Worm (Caenorhabditis elegans): Measurements from ENCODE around the gene K07E3.1.

K07E3.1 gene

DNA sequence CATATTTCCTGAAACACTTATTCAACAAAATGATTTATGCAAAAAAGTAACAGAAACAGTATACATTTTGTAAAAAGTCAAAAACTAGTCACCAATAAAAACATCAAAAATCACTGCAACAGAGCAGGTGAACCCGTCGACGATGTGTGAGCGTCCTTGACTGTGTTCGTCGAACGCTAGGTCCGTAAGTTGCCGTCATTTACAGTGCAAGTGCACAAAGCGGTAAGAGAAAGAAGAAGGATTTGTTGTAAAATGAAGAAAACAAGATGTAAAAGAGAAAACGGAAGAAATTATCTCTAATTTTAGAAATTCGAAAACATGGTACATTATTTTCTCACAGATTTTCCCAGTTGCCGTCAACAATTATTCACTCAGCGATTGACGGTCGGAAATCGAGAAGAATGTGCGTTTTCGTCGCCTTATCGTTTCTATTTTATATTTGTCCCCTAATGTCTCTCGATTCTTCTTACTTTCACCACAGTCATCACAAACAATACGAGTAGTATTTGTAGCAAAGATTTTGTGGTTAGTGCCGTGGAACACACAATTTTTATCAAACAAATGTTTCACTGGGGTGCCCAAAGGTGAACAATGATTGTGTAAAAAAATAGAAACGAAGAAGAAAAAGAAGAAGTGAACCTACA is 20.9 kb upstream of the K07E3.1 start:
- no peak for TF ChIP-seq tra-1 (GFP tag; IDR thresholded peaks at IDR 0.05)
- TF ChIP-seq nhr-76 (tag; optimal IDR thresholded peaks at IDR 0.05): no peak
- TF ChIP-seq hmg-1.1 (GFP tag; IDR thresholded peaks at IDR 0.05): peak; percentile 31; the same call in 1 of the 2 replicates
- no peak for TF ChIP-seq unc-62 (GFP tag; optimal IDR thresholded peaks at IDR 0.05 in 1 of 2)
- no peak for TF ChIP-seq unc-62 (tag; optimal IDR thresholded peaks at IDR 0.05)
- no peak for TF ChIP-seq ceh-32 (tag; optimal IDR thresholded peaks at IDR 0.05; ENCODE audit: poor library complexity)
- TF ChIP-seq T26A8.4 (GFP tag; IDR thresholded peaks at IDR 0.05): peak; percentile 41; the same call in 1 of the 2 replicates
- peak; percentile 97 for TF ChIP-seq nhr-28 (tag; optimal IDR thresholded peaks at IDR 0.05)
- no peak for TF ChIP-seq nhr-41 (GFP tag; IDR thresholded peaks at IDR 0.05)
- no peak for TF ChIP-seq unc-130 (GFP tag; optimal IDR thresholded peaks at IDR 0.05)
- peak; percentile 47 for TF ChIP-seq hlh-11 (tag; optimal IDR thresholded peaks at IDR 0.05)
- peak; percentile 70 for TF ChIP-seq nhr-77 (tag; optimal IDR thresholded peaks at IDR 0.05)
- no peak for TF ChIP-seq saeg-2 (GFP tag; IDR thresholded peaks at IDR 0.05)
- TF ChIP-seq pqm-1 (tag; optimal IDR thresholded peaks at IDR 0.05): peak; percentile 52
- no peak for TF ChIP-seq spr-1 (tag; optimal IDR thresholded peaks at IDR 0.05)
- peak; percentile 37 for TF ChIP-seq rbr-2 (tag; optimal IDR thresholded peaks at IDR 0.05)
- peak; percentile 50 for TF ChIP-seq nhr-102 (tag; optimal IDR thresholded peaks at IDR 0.05)
- TF ChIP-seq arid-1 (GFP tag; conservative IDR thresholded peaks at IDR 0.05): no peak
- TF ChIP-seq snpc-4 (tag; optimal IDR thresholded peaks at IDR 0.05): no peak
- no peak for TF ChIP-seq aly-2 (tag; optimal IDR thresholded peaks at IDR 0.05)
- TF ChIP-seq dmd-9 (GFP tag; IDR thresholded peaks at IDR 0.05): no peak
- TF ChIP-seq vab-7 (GFP tag; IDR thresholded peaks at IDR 0.05): no peak
- TF ChIP-seq ceh-28 (tag; optimal IDR thresholded peaks at IDR 0.05): no peak
- peak; percentile 44 for TF ChIP-seq nhr-10 (tag; optimal IDR thresholded peaks at IDR 0.05)
- peak; percentile 13 for TF ChIP-seq aha-1 (tag)
- no peak for TF ChIP-seq nhr-6 (tag; optimal IDR thresholded peaks at IDR 0.05)
- TF ChIP-seq fos-1 (tag; optimal IDR thresholded peaks at IDR 0.05): no peak
- TF ChIP-seq ceh-82 (tag; optimal IDR thresholded peaks at IDR 0.05): no peak
- TF ChIP-seq dmd-6 (GFP tag; IDR thresholded peaks at IDR 0.05): peak; percentile 59
- peak; percentile 39 for TF ChIP-seq mes-2 (tag; optimal IDR thresholded peaks at IDR 0.05; ENCODE audit: poor library complexity, severe bottlenecking)
- no peak for TF ChIP-seq Y75B8A.6 (GFP tag; IDR thresholded peaks at IDR 0.05)
- TF ChIP-seq daf-16 (GFP tag; optimal IDR thresholded peaks at IDR 0.05): no peak
- peak; percentile 95 for TF ChIP-seq daf-16 (tag; optimal IDR thresholded peaks at IDR 0.05)
- no peak for TF ChIP-seq D1046.2 (GFP tag; IDR thresholded peaks at IDR 0.05)
- TF ChIP-seq jun-1 (tag; optimal IDR thresholded peaks at IDR 0.05): peak; percentile 0
- no peak for TF ChIP-seq F26F4.8 (GFP tag; conservative IDR thresholded peaks at IDR 0.05)

ce11 chrX:8089916-8090315 is 20.3 kb upstream of the K07E3.1 start:
- peak in 1 of 2 experiments; percentile 2 for TF ChIP-seq hif-1 (tag; optimal IDR thresholded peaks at IDR 0.05)
- peak in 1 of 2 experiments; percentile 47 for TF ChIP-seq mdl-1 (tag; optimal IDR thresholded peaks at IDR 0.05)
- TF ChIP-seq nhr-48 (tag; optimal IDR thresholded peaks at IDR 0.05): peak; percentile 43
- TF ChIP-seq mxl-3 (GFP tag; optimal IDR thresholded peaks at IDR 0.05): peak; percentile 45
- peak; percentile 9; the same call in 1 of the 2 replicates for TF ChIP-seq dmd-6 (GFP tag; IDR thresholded peaks at IDR 0.05)
- no peak for TF ChIP-seq daf-16 (GFP tag; optimal IDR thresholded peaks at IDR 0.05)
- TF ChIP-seq daf-16 (tag; optimal IDR thresholded peaks at IDR 0.05): peak; percentile 13
- TF ChIP-seq nhr-11 (tag; optimal IDR thresholded peaks at IDR 0.05): peak; percentile 59
- TF ChIP-seq mdt-29 (GFP tag; IDR thresholded peaks at IDR 0.05): peak; percentile 56; the same call in 1 of the 2 replicates
- TF ChIP-seq ceh-82 (tag; optimal IDR thresholded peaks at IDR 0.05): no peak
- no peak for TF ChIP-seq F49E8.2 (tag; optimal IDR thresholded peaks at IDR 0.05; ENCODE audit: borderline replicate concordance)
- no peak for TF ChIP-seq R02D3.7 (tag; optimal IDR thresholded peaks at IDR 0.05)
- no peak for TF ChIP-seq ceh-32 (tag; optimal IDR thresholded peaks at IDR 0.05; ENCODE audit: poor library complexity)
- peak; percentile 81 for TF ChIP-seq nhr-28 (tag; optimal IDR thresholded peaks at IDR 0.05)
- peak; percentile 38 for TF ChIP-seq hlh-11 (tag; optimal IDR thresholded peaks at IDR 0.05)
- TF ChIP-seq ces-1 (GFP tag; optimal IDR thresholded peaks at IDR 0.05): no peak
- TF ChIP-seq gei-8 (GFP tag; optimal IDR thresholded peaks at IDR 0.05): peak; percentile 32
- no peak for TF ChIP-seq zag-1 (tag; optimal IDR thresholded peaks at IDR 0.05)
- no peak for TF ChIP-seq nhr-25 (tag; optimal IDR thresholded peaks at IDR 0.05; ENCODE audit: borderline replicate concordance, insufficient read depth)
- no peak for TF ChIP-seq hmg-1.1 (GFP tag; IDR thresholded peaks at IDR 0.05)
- no peak for TF ChIP-seq saeg-2 (GFP tag; IDR thresholded peaks at IDR 0.05)
- no peak for TF ChIP-seq nhr-76 (tag; optimal IDR thresholded peaks at IDR 0.05)
- peak in 1 of 2 experiments; percentile 64 for TF ChIP-seq unc-62 (GFP tag; optimal IDR thresholded peaks at IDR 0.05 in 1 of 2)
- no peak for TF ChIP-seq unc-62 (tag; optimal IDR thresholded peaks at IDR 0.05)
- peak; percentile 4 for TF ChIP-seq mep-1 (tag; optimal IDR thresholded peaks at IDR 0.05)
- no peak for TF ChIP-seq T26A8.4 (GFP tag; IDR thresholded peaks at IDR 0.05)
